Fruit fly (Drosophila melanogaster) whole organism, embryonic: ENCODE measurements around the gene CG13984.
A peak's percentile ranks its signal among the peaks of the same experiment; 100 is the strongest.

Experiments used
- Antp ChIP-seq: fragments of 200-800 bp; sonication (Bioruptor generic); optimal IDR thresholded peaks from 3 replicates; lab custom pipeline; 2016; ENCODE audit warnings: missing biosample characterization, missing genetic modification characterization
- B-H1 ChIP-seq: fragments of 200-800 bp; sonication (Bioruptor generic); IDR thresholded peaks from 3 replicates; pipeline ENCODE4 v1.3.6; 2022; ENCODE audit warnings: missing biosample characterization, missing genetic modification characterization
- BtbVII ChIP-seq: fragments of 200-800 bp; sonication (Bioruptor generic); optimal IDR thresholded peaks from 3 replicates; lab custom pipeline; 2017; ENCODE audit warnings: missing biosample characterization, mild to moderate bottlenecking, missing genetic modification characterization
- CG11456 ChIP-seq: fragments of 200-800 bp; sonication (Bioruptor generic); IDR thresholded peaks from 3 replicates; pipeline ENCODE4 v1.3.6; 2022; ENCODE audit warnings: missing biosample characterization, missing genetic modification characterization
- CG11504 ChIP-seq: fragments of 200-800 bp; sonication (Bioruptor generic); optimal IDR thresholded peaks from 3 replicates; lab custom pipeline; 2019; ENCODE audit warnings: missing biosample characterization, mild to moderate bottlenecking, missing genetic modification characterization, moderate library complexity
- CG12155 ChIP-seq: fragments of 200-800 bp; sonication (Bioruptor generic); optimal IDR thresholded peaks from 3 replicates; lab custom pipeline; 2016; ENCODE audit warnings: missing biosample characterization, missing genetic modification characterization
- CG15073 ChIP-seq: fragments of 200-800 bp; sonication (Bioruptor generic); optimal IDR thresholded peaks from 2 replicates; lab custom pipeline; 2016; ENCODE audit warnings: missing biosample characterization, missing genetic modification characterization
- CG17385 ChIP-seq: fragments of 200-800 bp; sonication (Bioruptor generic); optimal IDR thresholded peaks from 3 replicates; lab custom pipeline; 2018; ENCODE audit warnings: missing biosample characterization, mild to moderate bottlenecking, missing genetic modification characterization
- CG17612 ChIP-seq: fragments of 200-800 bp; sonication (Bioruptor generic); IDR thresholded peaks from 2 replicates; pipeline ENCODE4 v1.3.6; 2022; ENCODE audit warnings: missing biosample characterization, missing genetic modification characterization
- CG17912 ChIP-seq: fragments of 200-800 bp; sonication (Bioruptor generic); optimal IDR thresholded peaks from 2 replicates; lab custom pipeline; 2018; ENCODE audit warnings: missing biosample characterization, mild to moderate bottlenecking, missing genetic modification characterization
- CG2116 ChIP-seq: fragments of 200-800 bp; sonication (Bioruptor generic); optimal IDR thresholded peaks from 3 replicates; lab custom pipeline; 2018; ENCODE audit warnings: missing biosample characterization, mild to moderate bottlenecking, missing genetic modification characterization
- CG4707 ChIP-seq: fragments of 200-800 bp; sonication (Bioruptor generic); optimal IDR thresholded peaks from 2 replicates; lab custom pipeline; 2018; ENCODE audit warnings: missing biosample characterization, mild to moderate bottlenecking, missing genetic modification characterization, moderate library complexity
- CG5953 ChIP-seq: fragments of 200-800 bp; sonication (Bioruptor generic); IDR thresholded peaks from 2 replicates; pipeline ENCODE4 v1.3.6; 2022; ENCODE audit warnings: missing biosample characterization, missing genetic modification characterization
- CG6765 ChIP-seq: fragments of 200-800 bp; sonication (Bioruptor generic); optimal IDR thresholded peaks from 3 replicates; lab custom pipeline; 2017; ENCODE audit warnings: missing biosample characterization, mild to moderate bottlenecking, missing genetic modification characterization
- CG8290 ChIP-seq, 3 experiments: fragments of 200-800 bp; sonication (Bioruptor generic); optimal IDR thresholded peaks; 2 replicates each; lab custom pipeline; 2016 to 2019; ENCODE audit warnings: missing biosample characterization in 3 of 3, missing genetic modification characterization in 3 of 3, mild to moderate bottlenecking in 2 of 3, moderate library complexity in 1 of 3
- CG9727 ChIP-seq: fragments of 200-800 bp; sonication (Bioruptor generic); optimal IDR thresholded peaks from 3 replicates; lab custom pipeline; 2017; ENCODE audit warnings: missing biosample characterization, mild to moderate bottlenecking, missing genetic modification characterization
- CTCF ChIP-seq: fragments of 200-800 bp; sonication (Bioruptor generic); optimal IDR thresholded peaks from 2 replicates; lab custom pipeline; 2017; ENCODE audit warnings: missing biosample characterization, mild to moderate bottlenecking, missing genetic modification characterization, moderate library complexity
- E2f2 ChIP-seq: fragments of 200-800 bp; sonication (Bioruptor generic); IDR thresholded peaks from 2 replicates; pipeline ENCODE4 v1.3.6; 2022; ENCODE audit warnings: missing biosample characterization, missing genetic modification characterization
- ERR ChIP-seq: fragments of 200-800 bp; sonication (Bioruptor generic); optimal IDR thresholded peaks from 2 replicates; lab custom pipeline; 2016; ENCODE audit warnings: missing biosample characterization, missing genetic modification characterization
- Elba2 ChIP-seq: fragments of 200-800 bp; sonication (Bioruptor generic); optimal IDR thresholded peaks from 3 replicates; lab custom pipeline; 2016; ENCODE audit warnings: missing biosample characterization, missing genetic modification characterization
- Gsc ChIP-seq: fragments of 200-800 bp; sonication (Bioruptor generic); IDR thresholded peaks from 2 replicates; pipeline ENCODE4 v1.3.6; 2022; ENCODE audit warnings: missing biosample characterization, missing genetic modification characterization
- HLH54F ChIP-seq: fragments of 200-800 bp; sonication (Bioruptor generic); optimal IDR thresholded peaks from 3 replicates; lab custom pipeline; 2016; ENCODE audit warnings: missing biosample characterization, missing genetic modification characterization
- HmgD ChIP-seq: fragments of 200-800 bp; sonication (Bioruptor generic); optimal IDR thresholded peaks from 3 replicates; lab custom pipeline; 2016; ENCODE audit warnings: missing biosample characterization, missing genetic modification characterization
- Sox100B ChIP-seq: fragments of 200-800 bp; sonication (Bioruptor generic); optimal IDR thresholded peaks from 3 replicates; lab custom pipeline; 2018; ENCODE audit warnings: missing biosample characterization, mild to moderate bottlenecking, missing genetic modification characterization
- Sry-β ChIP-seq: fragments of 200-800 bp; sonication (Bioruptor generic); optimal IDR thresholded peaks from 2 replicates; lab custom pipeline; 2018; ENCODE audit warnings: missing biosample characterization, mild to moderate bottlenecking, missing genetic modification characterization, moderate library complexity
- Tbp ChIP-seq: fragments of >200 bp; optimal IDR thresholded peaks from 2 replicates; lab custom pipeline; 2018; ENCODE audit warnings: missing biosample characterization, missing genetic modification characterization
- Vsx1 ChIP-seq: fragments of 200-800 bp; sonication (Bioruptor generic); optimal IDR thresholded peaks from 2 replicates; lab custom pipeline; 2017; ENCODE audit warnings: missing biosample characterization, mild to moderate bottlenecking, missing genetic modification characterization, missing genetic modification reagents
- amos ChIP-seq: fragments of 200-800 bp; sonication (Bioruptor generic); IDR thresholded peaks from 2 replicates; pipeline ENCODE4 v1.3.6; 2022; ENCODE audit warnings: missing biosample characterization, missing genetic modification characterization; ENCODE audit not compliant: partially characterized antibody
- ase ChIP-seq: fragments of 200-800 bp; sonication (Bioruptor generic); IDR thresholded peaks from 3 replicates; pipeline ENCODE4 v1.3.6; 2022; ENCODE audit warnings: missing biosample characterization, missing genetic modification characterization
- bab2 ChIP-seq: fragments of 200-800 bp; sonication (Bioruptor generic); optimal IDR thresholded peaks from 2 replicates; lab custom pipeline; 2016; ENCODE audit warnings: missing biosample characterization, missing genetic modification characterization
- chn ChIP-seq: fragments of 200-800 bp; sonication (Bioruptor generic); optimal IDR thresholded peaks from 2 replicates; lab custom pipeline; 2016; ENCODE audit warnings: missing biosample characterization, missing genetic modification characterization
- gce ChIP-seq: fragments of 200-800 bp; sonication (Bioruptor generic); IDR thresholded peaks from 3 replicates; pipeline ENCODE4 v1.3.6; 2022; ENCODE audit warnings: missing biosample characterization, missing genetic modification characterization
- gsb ChIP-seq: fragments of 200-800 bp; sonication (Bioruptor generic); IDR thresholded peaks from 2 replicates; pipeline ENCODE4 v1.3.6; 2022; ENCODE audit warnings: missing biosample characterization, missing genetic modification characterization
- jing ChIP-seq: fragments of 200-800 bp; sonication (Bioruptor generic); optimal IDR thresholded peaks from 2 replicates; lab custom pipeline; 2018; ENCODE audit warnings: missing biosample characterization, mild to moderate bottlenecking, missing genetic modification characterization
- mirr ChIP-seq: fragments of 200-800 bp; sonication (Bioruptor generic); optimal IDR thresholded peaks from 3 replicates; lab custom pipeline; 2018; ENCODE audit warnings: missing biosample characterization, mild to moderate bottlenecking, missing genetic modification characterization
- org-1 ChIP-seq: fragments of 200-800 bp; sonication (Bioruptor generic); optimal IDR thresholded peaks from 2 replicates; lab custom pipeline; 2017; ENCODE audit warnings: missing biosample characterization, missing genetic modification characterization
- phol ChIP-seq: fragments of 200-800 bp; sonication (Bioruptor generic); optimal IDR thresholded peaks from 3 replicates; lab custom pipeline; 2018; ENCODE audit warnings: missing biosample characterization, mild to moderate bottlenecking, missing genetic modification characterization, moderate library complexity
- pum ChIP-seq: fragments of 200-800 bp; sonication (Bioruptor generic); optimal IDR thresholded peaks from 2 replicates; lab custom pipeline; 2016; ENCODE audit warnings: missing biosample characterization, missing genetic modification characterization
- pzg ChIP-seq: fragments of 200-800 bp; sonication (Bioruptor generic); optimal IDR thresholded peaks from 3 replicates; lab custom pipeline; 2018; ENCODE audit warnings: missing biosample characterization, mild to moderate bottlenecking, missing genetic modification characterization, moderate library complexity
- vfl ChIP-seq: fragments of 200-800 bp; sonication (Bioruptor generic); optimal IDR thresholded peaks from 2 replicates; lab custom pipeline; 2016; ENCODE audit warnings: missing biosample characterization, missing genetic modification characterization
- vnd ChIP-seq: fragments of 200-800 bp; sonication (Bioruptor generic); IDR thresholded peaks from 3 replicates; pipeline ENCODE4 v1.3.6; 2022; ENCODE audit warnings: missing biosample characterization, missing genetic modification characterization; ENCODE audit not compliant: partially characterized antibody
- zfh2 ChIP-seq: fragments of 200-800 bp; sonication (Bioruptor generic); optimal IDR thresholded peaks from 2 replicates; lab custom pipeline; 2016; ENCODE audit warnings: missing biosample characterization, missing genetic modification characterization

Gene CG13984

DNA sequence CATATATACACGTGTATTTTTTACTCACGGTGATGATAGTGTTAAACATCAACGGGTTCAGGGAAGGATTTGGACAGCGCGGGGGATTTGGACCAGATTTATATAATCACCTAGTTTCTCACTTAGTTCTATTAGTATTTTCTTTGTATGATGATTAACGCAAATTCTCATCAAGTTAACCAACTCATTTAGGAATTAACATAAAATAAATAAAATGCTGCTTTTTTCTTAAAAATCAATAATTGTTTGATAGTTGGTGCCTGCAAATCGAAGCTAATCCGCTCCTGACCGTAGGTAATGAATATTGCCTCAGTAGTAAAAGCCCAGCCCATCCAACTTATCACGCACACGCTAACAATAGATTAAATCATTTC is 43.2 kb downstream of the CG13984 start (continued):
- TF ChIP-seq phol (tag; lab: Kevin White, UChicago): peak; percentile 79
- TF ChIP-seq CTCF: no peak
- peak; percentile 78 for TF ChIP-seq org-1 (GFP tag; lab: Kevin White, UChicago)
- TF ChIP-seq vnd (GFP tag; lab: Robert Waterston, UW): no peak
- peak; percentile 85 for TF ChIP-seq CG11456
- TF ChIP-seq Elba2 (GFP tag; lab: Kevin White, UChicago): no peak
- TF ChIP-seq Vsx1: peak; percentile 56
- peak; percentile 72 for TF ChIP-seq CG9727
- peak; percentile 49 for TF ChIP-seq HmgD (GFP tag; lab: Kevin White, UChicago)
- peak; percentile 66 for TF ChIP-seq ERR (GFP tag; lab: Kevin White, UChicago)
- TF ChIP-seq CG17385: peak; percentile 71
- TF ChIP-seq pzg: no peak
- no peak for TF ChIP-seq CG2116 (GFP tag; lab: Kevin White, UChicago)
- peak; percentile 72 for TF ChIP-seq Antp (GFP tag; lab: Kevin White, UChicago)
- peak; percentile 80 for TF ChIP-seq bab2 (GFP tag; lab: Kevin White, UChicago)
- TF ChIP-seq zfh2: peak; percentile 90
- TF ChIP-seq CG11504 (tag; lab: Kevin White, UChicago): peak; percentile 91
- TF ChIP-seq HLH54F: peak; percentile 81
- peak; percentile 15 for TF ChIP-seq CG15073
- no peak for TF ChIP-seq Sry-β (GFP tag; lab: Kevin White, UChicago)
- TF ChIP-seq CG17912 (GFP tag; lab: Kevin White, UChicago): peak; percentile 36
- no peak for TF ChIP-seq Tbp
- TF ChIP-seq CG4707 (GFP tag; lab: Kevin White, UChicago): no peak
- TF ChIP-seq chn (GFP tag; lab: Kevin White, UChicago): peak; percentile 65
- TF ChIP-seq vfl: peak; percentile 79
- TF ChIP-seq gsb (GFP tag; lab: Robert Waterston, UW): peak; percentile 78
- TF ChIP-seq CG12155 (GFP tag; lab: Kevin White, UChicago): peak; percentile 77
- peak; percentile 25 for TF ChIP-seq mirr (GFP tag; lab: Kevin White, UChicago)
- peak; percentile 53 for TF ChIP-seq jing

DNA sequence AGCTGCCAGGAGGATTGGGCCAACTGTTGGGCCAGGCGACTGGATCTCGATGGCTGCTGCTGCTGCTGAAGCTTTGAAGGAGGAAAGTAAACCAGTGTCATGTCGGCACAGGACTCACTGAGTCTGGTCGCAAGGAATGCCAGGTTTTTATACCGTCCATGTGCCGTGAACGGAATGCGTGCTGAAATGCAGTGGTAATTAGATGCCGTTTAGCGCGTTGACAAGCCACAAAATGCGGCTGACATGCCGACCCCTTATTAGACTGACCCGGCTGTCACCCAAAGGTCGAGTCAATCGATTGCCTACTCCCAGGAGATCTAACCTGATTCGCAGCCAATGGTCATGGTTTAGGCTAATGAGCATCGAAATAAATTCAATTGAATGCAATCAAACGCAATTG is 45.6 kb downstream of the CG13984 start, which contains the start of gene ppk7:
Gene ppk7 (minus strand): TSS at position 101 of the 400 bp plus-strand sequence.
- TF ChIP-seq vnd (GFP tag; lab: Robert Waterston, UW) (no peak), CG17612 (GFP tag; lab: Robert Waterston, UW) (no peak), Sox100B (no peak), Gsc (GFP tag; lab: Robert Waterston, UW) (no peak), E2f2 (no peak), pum (GFP tag; lab: Kevin White, UChicago) (no peak), ase (GFP tag; lab: Robert Waterston, UW) (no peak), B-H1 (GFP tag; lab: Robert Waterston, UW) (no peak), gce (GFP tag; lab: Robert Waterston, UW) (no peak), CG5953 (GFP tag; lab: Robert Waterston, UW) (no peak), CG8290 (GFP tag; optimal IDR thresholded peaks at IDR 0.05; lab: Kevin White, UChicago) (no peak), CG8290 (tag; optimal IDR thresholded peaks at IDR 0.05; lab: Kevin White, UChicago) (no peak), CG6765 (GFP tag; lab: Kevin White, UChicago) (no peak), amos (GFP tag; lab: Robert Waterston, UW) (no peak), BtbVII (no peak)
